Worm (Caenorhabditis elegans) whole organism, L4 larva: ENCODE results near the gene clec-221.

Experiments
- daf-19 ChIP-seq: fragments of 200-800 bp; sonication (Bioruptor generic); conservative IDR thresholded peaks from 2 replicates; pipeline ENCODE4 v1.3.6; 2022; ENCODE audit warnings: missing genetic modification characterization, missing compliant biosample characterization
- nhr-28 ChIP-seq: fragments of 150-350 bp; optimal IDR thresholded peaks from 2 replicates; lab custom pipeline; 2014; ENCODE audit warnings: missing biosample characterization, missing genetic modification characterization
- snpc-4 ChIP-seq: fragments of 150-350 bp; optimal IDR thresholded peaks from 2 replicates; lab custom pipeline; 2014; ENCODE audit warnings: missing biosample characterization, missing genetic modification characterization

- no peak for TF ChIP-seq daf-19 (GFP tag; lab: Robert Waterston, UW)
- no peak for TF ChIP-seq nhr-28 (tag; lab: Kevin White, UChicago)
- no peak for TF ChIP-seq snpc-4 (tag; lab: Kevin White, UChicago)
Observed at ce11 chrV:10915922-10916321, 38.3 kb downstream of the clec-221 start.
